Fruit fly (Drosophila melanogaster) whole organism, embryonic: ENCODE measurements around the gene CG4456.
A peak's percentile ranks its signal among the peaks of the same experiment; 100 is the strongest.

Source experiments
- Atf-2 ChIP-seq: fragments of 200-800 bp; sonication (Bioruptor generic); optimal IDR thresholded peaks from 2 replicates; lab custom pipeline; 2016; ENCODE audit warnings: missing biosample characterization, missing genetic modification characterization
- Atf6 ChIP-seq: fragments of 200-800 bp; sonication (Bioruptor generic); IDR thresholded peaks from 2 replicates; pipeline ENCODE4 v1.3.6; 2022; ENCODE audit warnings: missing biosample characterization, missing genetic modification characterization
- B-H1 ChIP-seq: fragments of 200-800 bp; sonication (Bioruptor generic); IDR thresholded peaks from 3 replicates; pipeline ENCODE4 v1.3.6; 2022; ENCODE audit warnings: missing biosample characterization, missing genetic modification characterization
- CG12299 ChIP-seq: fragments of 200-800 bp; sonication (Bioruptor generic); optimal IDR thresholded peaks from 2 replicates; lab custom pipeline; 2018; ENCODE audit warnings: missing biosample characterization, mild to moderate bottlenecking, missing genetic modification characterization
- CG13296 ChIP-seq: fragments of 200-800 bp; sonication (Bioruptor generic); optimal IDR thresholded peaks from 3 replicates; lab custom pipeline; 2018; ENCODE audit warnings: missing biosample characterization, mild to moderate bottlenecking, missing genetic modification characterization
- CG17568 ChIP-seq: fragments of 200-800 bp; sonication (Bioruptor generic); optimal IDR thresholded peaks from 2 replicates; lab custom pipeline; 2018; ENCODE audit warnings: missing biosample characterization, mild to moderate bottlenecking, missing genetic modification characterization, moderate library complexity
- CG2712 ChIP-seq: fragments of 200-800 bp; optimal IDR thresholded peaks from 3 replicates; lab custom pipeline; 2019; ENCODE audit warnings: missing biosample characterization, mild to moderate bottlenecking, missing genetic modification characterization, moderate library complexity
- CG30020 ChIP-seq: fragments of 200-800 bp; optimal IDR thresholded peaks from 2 replicates; lab custom pipeline; 2019; ENCODE audit warnings: missing biosample characterization, mild to moderate bottlenecking, missing genetic modification characterization, moderate library complexity
- CG3163 ChIP-seq: fragments of 200-800 bp; sonication (Bioruptor generic); optimal IDR thresholded peaks from 3 replicates; lab custom pipeline; 2016; ENCODE audit warnings: missing biosample characterization, missing genetic modification characterization
- CG33213 ChIP-seq: fragments of 200-800 bp; sonication (Bioruptor generic); optimal IDR thresholded peaks from 3 replicates; lab custom pipeline; 2016; ENCODE audit warnings: missing biosample characterization, missing genetic modification characterization
- CG3838 ChIP-seq: fragments of 200-800 bp; sonication (Bioruptor generic); optimal IDR thresholded peaks from 3 replicates; lab custom pipeline; 2016; ENCODE audit warnings: missing biosample characterization, missing genetic modification characterization
- CG7745 ChIP-seq: fragments of 200-800 bp; sonication (Bioruptor generic); optimal IDR thresholded peaks from 2 replicates; lab custom pipeline; 2018; ENCODE audit warnings: missing biosample characterization, mild to moderate bottlenecking, missing genetic modification characterization, moderate library complexity
- Dfd ChIP-seq, 2 experiments: fragments of >200 bp; optimal IDR thresholded peaks; 2 replicates each; lab custom pipeline; 2017; ENCODE audit warnings: missing biosample characterization in 2 of 2, missing genetic modification characterization in 2 of 2
- Dll ChIP-seq: fragments of 200-800 bp; sonication (Bioruptor generic); IDR thresholded peaks from 4 replicates; pipeline ENCODE4 v1.3.6; 2022; ENCODE audit warnings: missing biosample characterization, missing genetic modification characterization; ENCODE audit not compliant: partially characterized antibody
- Dp ChIP-seq: fragments of 200-800 bp; sonication (Bioruptor generic); optimal IDR thresholded peaks from 2 replicates; lab custom pipeline; 2018; ENCODE audit warnings: missing biosample characterization, mild to moderate bottlenecking, missing genetic modification characterization, moderate library complexity
- Gug ChIP-seq: fragments of 200-800 bp; sonication (Bioruptor generic); IDR thresholded peaks from 4 replicates; pipeline ENCODE4 v1.3.6; 2022; ENCODE audit warnings: missing biosample characterization, missing genetic modification characterization
- HLH3B ChIP-seq: fragments of 200-800 bp; sonication (Bioruptor generic); IDR thresholded peaks from 2 replicates; pipeline ENCODE4 v1.3.6; 2022; ENCODE audit warnings: missing biosample characterization, missing genetic modification characterization
- HLH4C ChIP-seq: fragments of 200-800 bp; sonication (Bioruptor generic); IDR thresholded peaks from 3 replicates; pipeline ENCODE4 v1.3.6; 2022; ENCODE audit warnings: missing biosample characterization, missing genetic modification characterization; ENCODE audit not compliant: partially characterized antibody
- HmgD ChIP-seq: fragments of 200-800 bp; sonication (Bioruptor generic); optimal IDR thresholded peaks from 3 replicates; lab custom pipeline; 2016; ENCODE audit warnings: missing biosample characterization, missing genetic modification characterization
- Jarid2 ChIP-seq: fragments of 200-800 bp; sonication (Bioruptor generic); optimal IDR thresholded peaks from 3 replicates; lab custom pipeline; 2017; ENCODE audit warnings: mild to moderate bottlenecking, missing biosample characterization, missing genetic modification reagents, missing genetic modification characterization
- Med ChIP-seq: fragments of 200-800 bp; sonication (Bioruptor generic); peaks from one replicate; lab custom pipeline; 2016; ENCODE audit warnings: missing biosample characterization, missing genetic modification characterization, mild to moderate bottlenecking, inconsistent platforms, moderate library complexity
- Oaz ChIP-seq: fragments of 200-800 bp; sonication (Bioruptor generic); IDR thresholded peaks from 2 replicates; pipeline ENCODE4 v1.3.6; 2022; ENCODE audit warnings: missing biosample characterization, missing genetic modification characterization
- Rfx ChIP-seq: fragments of 200-800 bp; sonication (Bioruptor generic); IDR thresholded peaks from 2 replicates; pipeline ENCODE4 v1.3.6; 2022; ENCODE audit warnings: missing biosample characterization, missing genetic modification characterization
- Scr ChIP-seq: fragments of 200-800 bp; sonication (Bioruptor generic); IDR thresholded peaks from 2 replicates; pipeline ENCODE4 v1.3.6; 2022; ENCODE audit warnings: missing biosample characterization, missing genetic modification characterization; ENCODE audit not compliant: partially characterized antibody
- Tbp ChIP-seq: fragments of >200 bp; optimal IDR thresholded peaks from 2 replicates; lab custom pipeline; 2018; ENCODE audit warnings: missing biosample characterization, missing genetic modification characterization
- ab ChIP-seq: fragments of 200-800 bp; sonication (Bioruptor generic); optimal IDR thresholded peaks from 2 replicates; lab custom pipeline; 2016; ENCODE audit warnings: missing biosample characterization, missing genetic modification characterization
- ase ChIP-seq: fragments of 200-800 bp; sonication (Bioruptor generic); IDR thresholded peaks from 3 replicates; pipeline ENCODE4 v1.3.6; 2022; ENCODE audit warnings: missing biosample characterization, missing genetic modification characterization
- bbx ChIP-seq: fragments of 200-800 bp; sonication (Bioruptor generic); IDR thresholded peaks from 2 replicates; pipeline ENCODE4 v1.3.6; 2022; ENCODE audit warnings: missing biosample characterization, missing genetic modification characterization; ENCODE audit not compliant: partially characterized antibody
- bsh ChIP-seq, 2 experiments: fragments of 200-800 bp; sonication (Bioruptor generic); optimal IDR thresholded peaks; 2 replicates each; lab custom pipeline; 2017 to 2018; ENCODE audit warnings: mild to moderate bottlenecking in 2 of 2, missing biosample characterization in 2 of 2, missing genetic modification characterization in 2 of 2, moderate library complexity in 1 of 2
- cad ChIP-seq: fragments of >200 bp; optimal IDR thresholded peaks from 2 replicates; lab custom pipeline; 2017; ENCODE audit warnings: missing biosample characterization, missing genetic modification characterization
- chif ChIP-seq, 2 experiments: fragments of 200-800 bp; sonication (Bioruptor generic); optimal IDR thresholded peaks; 3 replicates each; lab custom pipeline; 2016; ENCODE audit warnings: missing biosample characterization in 2 of 2, missing genetic modification characterization in 2 of 2
- crol ChIP-seq: fragments of 200-800 bp; sonication (Bioruptor generic); IDR thresholded peaks from 2 replicates; pipeline ENCODE4 v1.3.6; 2022; ENCODE audit warnings: missing biosample characterization, missing genetic modification characterization
- esg ChIP-seq: fragments of 200-800 bp; sonication (Bioruptor generic); conservative IDR thresholded peaks from 2 replicates; pipeline ENCODE4 v1.3.6; 2022; ENCODE audit warnings: missing biosample characterization, missing genetic modification characterization
- ewg ChIP-seq: fragments of 200-800 bp; sonication (Bioruptor generic); optimal IDR thresholded peaks from 3 replicates; lab custom pipeline; 2017; ENCODE audit warnings: mild to moderate bottlenecking, missing biosample characterization, missing genetic modification reagents, missing genetic modification characterization
- exex ChIP-seq: fragments of 200-800 bp; sonication (Bioruptor generic); optimal IDR thresholded peaks from 4 replicates; lab custom pipeline; 2018; ENCODE audit warnings: missing biosample characterization, mild to moderate bottlenecking, missing genetic modification characterization, moderate library complexity
- gsb-n ChIP-seq: fragments of 200-800 bp; sonication (Bioruptor generic); optimal IDR thresholded peaks from 3 replicates; lab custom pipeline; 2018; ENCODE audit warnings: missing biosample characterization, mild to moderate bottlenecking, missing genetic modification characterization
- hkb ChIP-seq, 2 experiments: fragments of 200-800 bp in 1 of 2; fragments of >200 bp in 1 of 2; sonication (Bioruptor generic) in 1 of 2; IDR thresholded peaks in 1 of 2; optimal IDR thresholded peaks in 1 of 2; 2 replicates each; pipeline versions ENCODE4 v1.3.6 to Lab custom; 2017 to 2022; ENCODE audit warnings: missing biosample characterization in 1 of 2, missing genetic modification characterization in 1 of 2
- klu ChIP-seq: fragments of 200-800 bp; sonication (Bioruptor generic); IDR thresholded peaks from 2 replicates; pipeline ENCODE4 v1.3.6; 2022; ENCODE audit warnings: missing biosample characterization, missing genetic modification characterization
- lbe ChIP-seq: fragments of 200-800 bp; sonication (Bioruptor generic); optimal IDR thresholded peaks from 2 replicates; lab custom pipeline; 2016; ENCODE audit warnings: missing biosample characterization, mild to moderate bottlenecking, missing genetic modification characterization
- lilli ChIP-seq: fragments of 200-800 bp; sonication (Bioruptor generic); optimal IDR thresholded peaks from 3 replicates; lab custom pipeline; 2016; ENCODE audit warnings: missing biosample characterization, missing genetic modification characterization
- lola ChIP-seq, 3 experiments: fragments of >200 bp in 2 of 3; fragments of 200-800 bp in 1 of 3; sonication (Bioruptor generic) in 1 of 3; optimal IDR thresholded peaks; 2 replicates each; lab custom pipeline; 2017 to 2019; ENCODE audit warnings: missing biosample characterization in 3 of 3, missing genetic modification characterization in 3 of 3, mild to moderate bottlenecking in 1 of 3, moderate library complexity in 1 of 3
- nom ChIP-seq: fragments of 200-800 bp; sonication (Bioruptor generic); optimal IDR thresholded peaks from 2 replicates; lab custom pipeline; 2017; ENCODE audit warnings: missing biosample characterization, missing genetic modification characterization, mild to moderate bottlenecking, moderate library complexity, missing genetic modification reagents
- scrt ChIP-seq: fragments of 200-800 bp; sonication (Bioruptor generic); optimal IDR thresholded peaks from 2 replicates; lab custom pipeline; 2018; ENCODE audit warnings: missing biosample characterization, mild to moderate bottlenecking, missing genetic modification characterization, moderate library complexity
- sd ChIP-seq: fragments of 200-800 bp; sonication (Bioruptor generic); optimal IDR thresholded peaks from 3 replicates; lab custom pipeline; 2018; ENCODE audit warnings: missing biosample characterization, mild to moderate bottlenecking, missing genetic modification characterization, moderate library complexity
- sens ChIP-seq: fragments of 200-800 bp; sonication (Bioruptor generic); peaks from one replicate; lab custom pipeline; 2016; ENCODE audit warnings: missing biosample characterization, missing genetic modification characterization
- stc ChIP-seq: fragments of 200-800 bp; sonication (Bioruptor generic); IDR thresholded peaks from 2 replicates; pipeline ENCODE4 v1.3.6; 2022; ENCODE audit warnings: missing biosample characterization, missing genetic modification characterization
- tio ChIP-seq: fragments of 200-800 bp; sonication (Bioruptor generic); optimal IDR thresholded peaks from 2 replicates; lab custom pipeline; 2017; ENCODE audit warnings: missing biosample characterization, missing genetic modification characterization, inconsistent platforms
- twi ChIP-seq: fragments of 200-800 bp; optimal IDR thresholded peaks from 2 replicates; lab custom pipeline; 2019; ENCODE audit warnings: missing biosample characterization, mild to moderate bottlenecking, missing genetic modification characterization, moderate library complexity
- z ChIP-seq: fragments of 200-800 bp; sonication (Bioruptor generic); IDR thresholded peaks from 3 replicates; pipeline ENCODE4 v1.3.6; 2022; ENCODE audit warnings: missing biosample characterization, missing genetic modification characterization

The CG4456 gene

DNA sequence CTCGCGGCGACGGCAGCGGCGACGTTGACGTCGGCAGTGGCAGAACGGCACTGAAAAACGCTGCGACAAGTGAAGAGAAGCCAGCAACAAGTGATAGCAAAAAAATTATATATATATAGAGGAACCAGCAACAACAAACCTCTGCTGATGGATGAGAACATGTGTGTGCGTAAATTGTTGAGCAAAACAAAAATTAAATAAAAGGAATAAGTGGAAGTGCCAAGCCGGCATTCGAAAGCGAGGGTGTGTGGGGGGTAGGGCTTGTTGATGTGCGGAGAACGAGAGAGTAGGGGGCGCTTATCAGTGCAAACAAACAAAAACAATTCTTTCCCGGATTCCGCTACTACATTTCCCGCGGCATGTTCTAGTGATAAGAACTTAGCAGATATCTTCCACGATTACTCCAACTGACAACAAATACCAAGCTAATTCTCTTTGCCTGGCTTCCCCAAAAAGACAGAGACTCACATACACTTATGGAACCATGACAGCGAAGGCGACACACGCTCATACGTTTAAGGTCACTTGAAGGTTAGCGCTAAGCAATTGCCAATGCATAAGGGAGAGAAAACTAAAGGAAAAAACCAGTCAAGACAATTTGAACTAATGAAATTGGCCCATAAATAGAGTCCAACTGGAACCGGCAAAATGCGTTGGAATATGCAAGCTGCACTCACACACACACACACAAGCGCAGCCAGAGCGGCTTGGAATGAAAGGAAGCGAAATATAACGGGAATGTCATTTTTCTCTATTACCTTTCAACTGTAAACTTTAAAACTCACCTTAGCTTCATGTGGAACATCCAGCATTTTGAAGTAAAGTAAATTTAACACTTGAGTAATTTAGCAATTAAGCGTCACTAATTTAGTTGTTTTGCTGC lies 14.5 kb upstream of the CG4456 start (continued):
- TF ChIP-seq HLH4C (no peak), bbx (GFP tag; lab: Robert Waterston, UW) (0 out of 2 replicates have a peak, but pooled peaks have one; percentile 19), CG3838 (GFP tag; lab: Kevin White, UChicago) (no peak), sd (tag; lab: Kevin White, UChicago) (peak; percentile 87), Dll (GFP tag; lab: Robert Waterston, UW) (0 out of 4 replicates have a peak, but pooled peaks have one; percentile 23), exex (tag; lab: Kevin White, UChicago) (peak; percentile 22), HLH3B (GFP tag; lab: Robert Waterston, UW) (no peak), lola (GFP tag; optimal IDR thresholded peaks at IDR 0.05; lab: Kevin White, UChicago) (no peak), twi (peak; percentile 25), ase (no peak), bsh (GFP tag; optimal IDR thresholded peaks at IDR 0.05; lab: Kevin White, UChicago) (peak in 1 of 2 experiments; percentile 45), CG7745 (tag; lab: Kevin White, UChicago) (no peak), chif (GFP tag; optimal IDR thresholded peaks at IDR 0.05; lab: Kevin White, UChicago) (no peak), stc (GFP tag; lab: Robert Waterston, UW) (0 out of 2 replicates have a peak, but pooled peaks have one; percentile 19), crol (GFP tag; lab: Robert Waterston, UW) (peak; percentile 93), HmgD (GFP tag; lab: Kevin White, UChicago) (no peak), CG30020 (tag; lab: Kevin White, UChicago) (no peak), ab (no peak), nom (GFP tag; lab: Kevin White, UChicago) (peak; percentile 69), Rfx (GFP tag; lab: Robert Waterston, UW) (0 out of 2 replicates have a peak, but pooled peaks have one; percentile 13), Scr (GFP tag; lab: Robert Waterston, UW) (no peak), lbe (GFP tag; lab: Kevin White, UChicago) (peak; percentile 23), tio (no peak)

DNA sequence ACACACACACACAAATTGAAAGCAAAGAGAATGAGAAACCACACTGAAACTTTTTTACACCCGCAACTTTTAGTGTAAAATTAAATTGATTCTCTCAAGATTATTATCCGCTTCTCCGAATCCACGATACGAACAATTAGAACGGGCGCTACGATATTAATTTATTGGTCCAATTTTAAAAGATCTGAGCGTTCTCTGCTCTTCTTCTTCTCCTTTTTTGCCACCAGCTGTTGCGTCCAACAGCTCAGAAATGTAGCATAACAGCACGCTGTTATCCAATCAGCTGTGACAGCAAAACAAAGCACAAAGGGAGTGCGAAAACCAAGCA lies 13.8 kb upstream of the CG4456 start, which contains the start of the genes UGP and Svip:
TSS of gene UGP (minus strand) at position 223 of the 328 bp plus-strand sequence.
TSS of gene Svip (plus strand) at position 287 of the 328 bp plus-strand sequence.
- no peak for TF ChIP-seq klu
- no peak for TF ChIP-seq CG33213 (GFP tag; lab: Kevin White, UChicago)
- TF ChIP-seq CG17568 (GFP tag; lab: Kevin White, UChicago): peak; percentile 25
- TF ChIP-seq CG12299 (tag; lab: Kevin White, UChicago): peak; percentile 7
- peak; percentile 4 for TF ChIP-seq CG13296 (GFP tag; lab: Kevin White, UChicago)
- TF ChIP-seq scrt (GFP tag; lab: Kevin White, UChicago): peak; percentile 52
- no peak for TF ChIP-seq hkb (optimal IDR thresholded peaks at IDR 0.05; lab: Kevin White, UChicago)
- TF ChIP-seq hkb (GFP tag; IDR thresholded peaks at IDR 0.05; lab: Robert Waterston, UW): no peak
- no peak for TF ChIP-seq ewg
- peak; percentile 54 for TF ChIP-seq sens (GFP tag; lab: Kevin White, UChicago)
- no peak for TF ChIP-seq z
- peak; percentile 84 for TF ChIP-seq Med (GFP tag; lab: Kevin White, UChicago)
- no peak for TF ChIP-seq Dfd (GFP tag; optimal IDR thresholded peaks at IDR 0.05; lab: Kevin White, UChicago)
- peak; percentile 45 for TF ChIP-seq gsb-n (tag; lab: Kevin White, UChicago)
- TF ChIP-seq esg (GFP tag; lab: Robert Waterston, UW): no peak
- TF ChIP-seq Jarid2: no peak
- TF ChIP-seq Atf6 (GFP tag; lab: Robert Waterston, UW): 0 out of 2 replicates have a peak, but pooled peaks have one; percentile 8
- TF ChIP-seq lilli (GFP tag; lab: Kevin White, UChicago): peak; percentile 3
- TF ChIP-seq CG2712 (tag; lab: Kevin White, UChicago): no peak
- TF ChIP-seq cad: no peak
- TF ChIP-seq Atf-2 (GFP tag; lab: Kevin White, UChicago): no peak
- TF ChIP-seq Dp (GFP tag; lab: Kevin White, UChicago): peak; percentile 21
- TF ChIP-seq Oaz (GFP tag; lab: Robert Waterston, UW): no peak
- no peak for TF ChIP-seq Gug (GFP tag; lab: Robert Waterston, UW)
- TF ChIP-seq Tbp (GFP tag; lab: Kevin White, UChicago): no peak
- TF ChIP-seq CG3163: no peak
- no peak for TF ChIP-seq B-H1 (GFP tag; lab: Robert Waterston, UW)
